Fruit fly (Drosophila melanogaster) whole organism, wandering third instar larva: ENCODE measurements around the gene UbcE2M.

ENCODE experiments used
- Abd-B ChIP-seq: fragments of >200 bp; optimal IDR thresholded peaks from 2 replicates; lab custom pipeline; 2017; ENCODE audit warnings: missing biosample characterization, missing genetic modification characterization
- CG32264 ChIP-seq: fragments of 200-800 bp; sonication (Bioruptor generic); optimal IDR thresholded peaks from 2 replicates; lab custom pipeline; 2016; ENCODE audit warnings: missing biosample characterization, missing genetic modification characterization
- GATAd ChIP-seq: sonication (Bioruptor generic); optimal IDR thresholded peaks from 2 replicates; lab custom pipeline; 2016; ENCODE audit warnings: missing biosample characterization, missing genetic modification characterization
- Jra ChIP-seq: sonication (Bioruptor generic); optimal IDR thresholded peaks from 2 replicates; lab custom pipeline; 2016; ENCODE audit warnings: missing biosample characterization, missing genetic modification characterization
- Mio ChIP-seq: sonication (Bioruptor generic); optimal IDR thresholded peaks from 2 replicates; lab custom pipeline; 2016; ENCODE audit warnings: missing biosample characterization, missing genetic modification characterization
- Myc ChIP-seq: fragments of >200 bp; optimal IDR thresholded peaks from 2 replicates; lab custom pipeline; 2017
- OdsH ChIP-seq: fragments of 200-800 bp; sonication (Bioruptor generic); optimal IDR thresholded peaks from 2 replicates; lab custom pipeline; 2016; ENCODE audit warnings: missing biosample characterization, mild to moderate bottlenecking, missing genetic modification characterization
- Rel ChIP-seq, 2 experiments: fragments of 200-800 bp; sonication (Bioruptor generic) in 1 of 2; optimal IDR thresholded peaks; 2 replicates in 1 of 2; 3 replicates in 1 of 2; lab custom pipeline; 2016 to 2019; ENCODE audit warnings: mild to moderate bottlenecking in 2 of 2, missing biosample characterization in 2 of 2, missing genetic modification characterization in 2 of 2, moderate library complexity in 1 of 2
- brk ChIP-seq: fragments of 200-800 bp; sonication (Bioruptor generic); optimal IDR thresholded peaks from 2 replicates; lab custom pipeline; 2016; ENCODE audit warnings: missing biosample characterization, mild to moderate bottlenecking, missing genetic modification characterization
- dmrt93B ChIP-seq: fragments of 200-800 bp; sonication (Bioruptor generic); optimal IDR thresholded peaks from 2 replicates; lab custom pipeline; 2018; ENCODE audit warnings: missing biosample characterization, mild to moderate bottlenecking, missing genetic modification characterization
- fru ChIP-seq: fragments of 200-800 bp; sonication (Bioruptor generic); optimal IDR thresholded peaks from 3 replicates; lab custom pipeline; 2016; ENCODE audit warnings: missing biosample characterization, mild to moderate bottlenecking, missing genetic modification characterization
- lola ChIP-seq: fragments of >200 bp; optimal IDR thresholded peaks from 2 replicates; lab custom pipeline; 2017; ENCODE audit warnings: missing biosample characterization, missing genetic modification characterization
- pan ChIP-seq: fragments of >200 bp; optimal IDR thresholded peaks from 2 replicates; lab custom pipeline; 2017
- psq ChIP-seq: fragments of 200-800 bp; sonication (Bioruptor generic); optimal IDR thresholded peaks from 3 replicates; lab custom pipeline; 2017; ENCODE audit warnings: missing biosample characterization, mild to moderate bottlenecking, missing genetic modification characterization, moderate library complexity

DNA sequence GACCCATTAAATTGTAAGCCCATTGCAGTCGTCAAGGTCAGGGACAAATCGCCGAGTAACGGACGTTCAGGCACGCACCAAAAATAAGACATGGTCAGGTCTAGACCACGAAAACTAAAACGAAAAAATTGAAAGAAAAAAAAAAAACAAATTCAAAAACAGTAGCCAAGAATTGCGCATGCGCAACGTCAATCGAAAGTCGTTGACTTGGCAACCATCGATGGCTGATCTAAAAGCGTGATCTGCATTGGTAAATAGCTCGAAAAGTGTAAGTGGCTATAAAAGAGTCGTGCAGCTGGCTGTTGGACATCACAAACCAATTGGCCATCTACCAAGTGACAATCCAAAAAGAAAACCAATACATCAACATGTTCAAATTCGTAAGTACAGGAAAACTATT lies 24.0 kb upstream of the UbcE2M start, which contains the start of gene CG13678:
- no peak for TF ChIP-seq Abd-B (GFP tag; lab: Kevin White, UChicago)
- TF ChIP-seq brk (GFP tag; lab: Kevin White, UChicago), result no peak
- TF ChIP-seq lola, result no peak
- no peak for TF ChIP-seq psq (GFP tag; lab: Kevin White, UChicago)
- TF ChIP-seq pan (lab: Kevin White, UChicago), result no peak
- TF ChIP-seq dmrt93B, result no peak
- TF ChIP-seq fru (GFP tag; lab: Kevin White, UChicago), result no peak
- TF ChIP-seq Myc (lab: Kevin White, UChicago), result no peak
- TF ChIP-seq OdsH, result no peak
- no peak for TF ChIP-seq CG32264
- no peak for TF ChIP-seq Jra
- no peak for TF ChIP-seq GATAd (GFP tag; lab: Kevin White, UChicago)
- no peak for TF ChIP-seq Rel (GFP tag; optimal IDR thresholded peaks at IDR 0.05; lab: Kevin White, UChicago)
- no peak for TF ChIP-seq Rel (tag; optimal IDR thresholded peaks at IDR 0.05; lab: Kevin White, UChicago)
- TF ChIP-seq Mio (GFP tag; lab: Kevin White, UChicago), result no peak
